Fruit fly (Drosophila melanogaster): ENCODE data around the gene CG6749.

DNA sequence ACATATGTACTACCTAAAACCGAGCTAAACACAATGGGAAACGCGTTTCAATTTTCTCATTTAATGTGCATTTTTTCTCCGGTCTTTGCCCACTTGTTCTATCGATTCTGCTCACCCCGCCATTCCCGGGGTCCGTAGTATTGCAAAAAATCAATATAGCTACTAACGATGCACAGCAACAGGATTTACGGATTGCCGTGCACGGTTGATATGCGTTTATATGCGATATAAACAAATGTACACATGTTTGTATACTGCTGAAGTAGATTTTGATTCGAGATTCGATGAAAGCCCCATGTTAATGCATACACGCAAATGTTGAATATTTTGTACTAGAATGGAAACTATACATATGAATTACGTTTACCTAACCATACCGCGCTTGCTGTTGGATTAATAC is 16.5 kb downstream of the CG6749 start:
- TF ChIP-seq net (GFP tag; optimal IDR thresholded peaks at IDR 0.05) (no peak), pdm3 (GFP tag; optimal IDR thresholded peaks at IDR 0.05) (no peak), Lpt (GFP tag; optimal IDR thresholded peaks at IDR 0.05) (no peak), CG4318 (GFP tag; optimal IDR thresholded peaks at IDR 0.05) (no peak), CG31627 (GFP tag; optimal IDR thresholded peaks at IDR 0.05) (no peak), CG9139 (GFP tag; optimal IDR thresholded peaks at IDR 0.05) (no peak), salr (GFP tag; optimal IDR thresholded peaks at IDR 0.05) (no peak), Sox102F (GFP tag; optimal IDR thresholded peaks at IDR 0.05) (no peak), Sox15 (GFP tag; optimal IDR thresholded peaks at IDR 0.05) (no peak), CG6276 (GFP tag; optimal IDR thresholded peaks at IDR 0.05) (no peak), achi (GFP tag; optimal IDR thresholded peaks at IDR 0.05) (no peak), CG1621 (tag; optimal IDR thresholded peaks at IDR 0.05) (no peak), CG16779 (tag; optimal IDR thresholded peaks at IDR 0.05) (peak; percentile 14)
